Worm (Caenorhabditis elegans): ENCODE measurements around the gene zyg-1.

DNA sequence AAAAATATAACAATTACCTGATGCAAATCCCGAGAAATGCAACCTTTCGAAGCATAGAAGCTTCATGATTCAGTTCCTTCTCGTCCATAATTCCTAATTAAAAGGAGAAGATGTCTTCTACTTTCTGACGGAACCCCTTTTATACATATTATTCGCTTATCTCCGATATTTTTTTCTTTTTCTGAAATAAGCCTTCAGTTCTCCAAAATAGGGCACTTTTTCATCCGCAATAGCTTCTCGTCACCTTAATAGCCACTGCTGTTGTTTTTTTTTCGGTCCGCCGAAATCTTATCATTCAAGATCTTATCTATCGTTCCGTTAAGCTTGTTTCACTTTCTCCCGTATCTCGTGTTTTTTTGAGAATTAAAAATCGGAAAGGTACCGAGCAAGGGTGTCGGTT lies 2.8 kb downstream of the zyg-1 start, which contains the start of gene bli-2:
- no peak for TF ChIP-seq ztf-23 (GFP tag; IDR thresholded peaks at IDR 0.05)
- TF ChIP-seq ref-1 (GFP tag; conservative IDR thresholded peaks at IDR 0.05) = no peak
- TF ChIP-seq T22C8.4 (GFP tag; IDR thresholded peaks at IDR 0.05) = no peak
- TF ChIP-seq ztf-29 (GFP tag; IDR thresholded peaks at IDR 0.05) = no peak
- no peak for TF ChIP-seq cog-1 (tag; optimal IDR thresholded peaks at IDR 0.05)
- no peak for TF ChIP-seq tab-1 (GFP tag; IDR thresholded peaks at IDR 0.05)
- TF ChIP-seq flt-1 (GFP tag; IDR thresholded peaks at IDR 0.05) = no peak
- no peak for TF ChIP-seq med-1 (GFP tag; optimal IDR thresholded peaks at IDR 0.05; ENCODE audit: insufficient read depth)
- TF ChIP-seq klf-2 (GFP tag; conservative IDR thresholded peaks at IDR 0.05) = no peak

Data from whole organism, midembryonic.